Fruit fly (Drosophila melanogaster): Measurements from ENCODE around the gene Marf1.

Gene Marf1

dm6 chr2L:22308455-22308854 is at the start of gene Marf1:
Marf1 (plus strand) TSS chr2L:22308755.
- peak; percentile 32 for TF ChIP-seq sens (GFP tag)
- no peak for TF ChIP-seq CG15696 (tag; optimal IDR thresholded peaks at IDR 0.05)

DNA sequence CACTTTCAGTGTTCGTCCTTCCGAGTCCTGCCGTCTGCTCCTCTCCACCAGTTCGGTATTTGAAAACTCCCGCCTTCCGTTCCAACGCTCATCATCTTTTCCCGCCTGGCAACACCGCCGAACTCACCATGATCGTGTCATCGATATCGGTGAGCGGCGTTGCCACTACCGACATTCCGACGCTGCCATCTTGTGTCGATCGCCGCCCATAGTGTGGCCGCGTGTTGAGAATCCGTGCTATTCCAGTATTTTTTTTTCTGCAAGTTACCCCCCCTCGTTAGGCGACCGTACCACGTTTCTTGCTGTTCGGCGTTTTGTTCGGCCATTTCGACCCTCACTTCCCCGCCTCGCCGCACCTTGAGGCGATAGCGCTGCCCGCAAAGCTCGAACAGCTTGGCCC is 47.5 kb upstream of the Marf1 start:
- no peak for TF ChIP-seq Dp (GFP tag; optimal IDR thresholded peaks at IDR 0.05)
- TF ChIP-seq Sry-δ (GFP tag; optimal IDR thresholded peaks at IDR 0.05): peak; percentile 3
- TF ChIP-seq CG9797 (GFP tag; optimal IDR thresholded peaks at IDR 0.05): peak; percentile 7
- TF ChIP-seq trem (tag; optimal IDR thresholded peaks at IDR 0.05): peak; percentile 31
- TF ChIP-seq pzg (GFP tag; optimal IDR thresholded peaks at IDR 0.05): peak; percentile 16
- TF ChIP-seq stwl (tag; optimal IDR thresholded peaks at IDR 0.05): peak; percentile 22
- TF ChIP-seq CG30020 (tag; optimal IDR thresholded peaks at IDR 0.05): peak; percentile 67
- TF ChIP-seq Dref (GFP tag; IDR thresholded peaks at IDR 0.05): peak; percentile 53
- peak; percentile 75; the same call in 2 of the 3 replicates for TF ChIP-seq CG17361 (GFP tag; IDR thresholded peaks at IDR 0.05)
- TF ChIP-seq phol (tag; optimal IDR thresholded peaks at IDR 0.05): peak; percentile 70
- TF ChIP-seq schlank (tag; optimal IDR thresholded peaks at IDR 0.05): no peak
- TF ChIP-seq CG17186 (GFP tag; optimal IDR thresholded peaks at IDR 0.05): no peak
- TF ChIP-seq kah (GFP tag; optimal IDR thresholded peaks at IDR 0.05): no peak
- peak; percentile 10; the same call in 1 of the 2 replicates for TF ChIP-seq Bgb (GFP tag; IDR thresholded peaks at IDR 0.05; ENCODE audit: partially characterized antibody)
- no peak for TF ChIP-seq CG3838 (GFP tag; optimal IDR thresholded peaks at IDR 0.05)
- 0 out of 2 replicates have a peak, but pooled peaks have one; percentile 34 for TF ChIP-seq CG42726 (GFP tag; IDR thresholded peaks at IDR 0.05; ENCODE audit: partially characterized antibody)
- TF ChIP-seq gfzf (GFP tag; optimal IDR thresholded peaks at IDR 0.05): peak; percentile 42
- TF ChIP-seq ssp (GFP tag; IDR thresholded peaks at IDR 0.05): peak; percentile 30; the same call in 1 of the 2 replicates
- TF ChIP-seq CG17802 (tag; optimal IDR thresholded peaks at IDR 0.05): peak; percentile 20
- TF ChIP-seq Lhr (GFP tag; optimal IDR thresholded peaks at IDR 0.05): peak; percentile 82
- no peak for TF ChIP-seq Hand (GFP tag; optimal IDR thresholded peaks at IDR 0.05)
- TF ChIP-seq CG33213 (GFP tag; optimal IDR thresholded peaks at IDR 0.05): peak; percentile 99

dm6 chr2L:22281900-22282299 is 26.7 kb upstream of the Marf1 start:
- no peak for TF ChIP-seq CG9437 (GFP tag; optimal IDR thresholded peaks at IDR 0.05)
- no peak for TF ChIP-seq Camta (GFP tag; optimal IDR thresholded peaks at IDR 0.05)
- TF ChIP-seq CG14860 (GFP tag; IDR thresholded peaks at IDR 0.05; ENCODE audit: partially characterized antibody): peak; percentile 28; the same call in 1 of the 3 replicates
- TF ChIP-seq cas (GFP tag; IDR thresholded peaks at IDR 0.05): peak; percentile 28; the same call in 1 of the 2 replicates
- TF ChIP-seq CG6272 (GFP tag; IDR thresholded peaks at IDR 0.05): no peak
- TF ChIP-seq CG3281 (GFP tag; optimal IDR thresholded peaks at IDR 0.05): no peak
- TF ChIP-seq CG32772 (GFP tag; IDR thresholded peaks at IDR 0.05): no peak
- TF ChIP-seq CG7963 (GFP tag; IDR thresholded peaks at IDR 0.05; ENCODE audit: partially characterized antibody): no peak
- TF ChIP-seq Trl (optimal IDR thresholded peaks at IDR 0.05): no peak
- no peak for TF ChIP-seq Trl (GFP tag; optimal IDR thresholded peaks at IDR 0.05)
- TF ChIP-seq Ada2b (GFP tag; IDR thresholded peaks at IDR 0.05): no peak
- TF ChIP-seq emc (GFP tag; optimal IDR thresholded peaks at IDR 0.05): no peak
- TF ChIP-seq dati (GFP tag; IDR thresholded peaks at IDR 0.05): 0 out of 2 replicates have a peak, but pooled peaks have one; percentile 11
- TF ChIP-seq Myb (GFP tag; optimal IDR thresholded peaks at IDR 0.05): no peak
- no peak for TF ChIP-seq otp (GFP tag; IDR thresholded peaks at IDR 0.05)
- TF ChIP-seq CG8478 (optimal IDR thresholded peaks at IDR 0.05): no peak
- no peak for TF ChIP-seq CG15479 (GFP tag; optimal IDR thresholded peaks at IDR 0.05)
- no peak for TF ChIP-seq CG2202 (tag; optimal IDR thresholded peaks at IDR 0.05)
- TF ChIP-seq pho (GFP tag; optimal IDR thresholded peaks at IDR 0.05): no peak
- TF ChIP-seq CG10959 (GFP tag; IDR thresholded peaks at IDR 0.05): no peak
- TF ChIP-seq D19B (GFP tag; optimal IDR thresholded peaks at IDR 0.05): no peak
- TF ChIP-seq shn (GFP tag; optimal IDR thresholded peaks at IDR 0.05): no peak
- 0 out of 2 replicates have a peak, but pooled peaks have one; percentile 55 for TF ChIP-seq CG11247 (GFP tag; IDR thresholded peaks at IDR 0.05)
- TF ChIP-seq CG14667 (GFP tag; IDR thresholded peaks at IDR 0.05): 0 out of 2 replicates have a peak, but pooled peaks have one; percentile 26
- no peak for TF ChIP-seq Hmx (GFP tag; optimal IDR thresholded peaks at IDR 0.05)
- no peak for TF ChIP-seq Abd-B (GFP tag; optimal IDR thresholded peaks at IDR 0.05)

All from whole organism, embryonic.